Worm (Caenorhabditis elegans) whole organism, young adult: Measurements from ENCODE around the gene rml-3.

Experiments
- B0035.1 ChIP-seq: sonication (generic microtip); optimal IDR thresholded peaks from 2 replicates; lab custom pipeline; 2016; ENCODE audit warnings: missing genetic modification characterization, mild to moderate bottlenecking, missing compliant biosample characterization, missing genotype, missing genetic modification reagents
- C06A6.2 ChIP-seq: fragments of 200-800 bp; sonication (Bioruptor generic); conservative IDR thresholded peaks from 2 replicates; pipeline ENCODE4 v1.3.6; 2022; ENCODE audit warnings: missing genetic modification characterization, missing compliant biosample characterization
- F10E7.11 ChIP-seq: sonication (generic microtip); optimal IDR thresholded peaks from 2 replicates; lab custom pipeline; 2017; ENCODE audit warnings: mild to moderate bottlenecking, missing genetic modification characterization, moderate library complexity, missing compliant biosample characterization
- F22D6.2 ChIP-seq: sonication (generic microtip); optimal IDR thresholded peaks from 2 replicates; lab custom pipeline; 2016; ENCODE audit warnings: mild to moderate bottlenecking, missing genetic modification characterization, missing compliant biosample characterization
- F23B12.7 ChIP-seq: sonication (generic microtip); optimal IDR thresholded peaks from 2 replicates; lab custom pipeline; 2017; ENCODE audit warnings: missing genetic modification characterization, mild to moderate bottlenecking, missing compliant biosample characterization, antibody characterized with exemption, moderate library complexity; ENCODE audit not compliant: insufficient read depth
- F39B2.1 ChIP-seq: fragments of 200-800 bp; sonication (Bioruptor generic); IDR thresholded peaks from 2 replicates; pipeline ENCODE4 v1.3.6; 2022; ENCODE audit warnings: missing genetic modification reagents, missing genetic modification characterization, missing compliant biosample characterization
- F49E8.2 ChIP-seq: sonication (generic microtip); optimal IDR thresholded peaks from 3 replicates; lab custom pipeline; 2017; ENCODE audit warnings: missing genetic modification characterization, mild to moderate bottlenecking, missing compliant biosample characterization, antibody characterized with exemption, moderate library complexity; ENCODE audit not compliant: insufficient read depth
- F55B11.4 ChIP-seq: sonication (generic microtip); optimal IDR thresholded peaks from 2 replicates; lab custom pipeline; 2016; ENCODE audit warnings: missing compliant biosample characterization, missing genetic modification characterization, borderline replicate concordance; ENCODE audit not compliant: insufficient read depth
- F57A8.1 ChIP-seq: fragments of 200-800 bp; sonication (Bioruptor generic); optimal IDR thresholded peaks from 2 replicates; lab custom pipeline; 2018; ENCODE audit warnings: mild to moderate bottlenecking, missing genetic modification characterization, moderate library complexity, missing compliant biosample characterization
- Y53G8AR.9 ChIP-seq: fragments of 200-800 bp; sonication (Bioruptor generic); conservative IDR thresholded peaks from 2 replicates; pipeline ENCODE4 v1.3.6; 2022; ENCODE audit warnings: missing genetic modification reagents, missing genetic modification characterization, missing compliant biosample characterization
- Y56A3A.18 ChIP-seq: fragments of 200-800 bp; sonication (Bioruptor generic); IDR thresholded peaks from 2 replicates; pipeline ENCODE4 v1.3.6; 2022; ENCODE audit warnings: missing genetic modification reagents, missing genetic modification characterization, missing compliant biosample characterization
- Y95B8A.8 ChIP-seq: fragments of 200-800 bp; sonication (Bioruptor generic); IDR thresholded peaks from 2 replicates; pipeline ENCODE4 v1.3.6; 2022; ENCODE audit warnings: missing genetic modification reagents, missing genetic modification characterization, missing compliant biosample characterization
- athp-1 ChIP-seq: sonication (generic microtip); optimal IDR thresholded peaks from 2 replicates; lab custom pipeline; 2017; ENCODE audit warnings: mild to moderate bottlenecking, missing genetic modification characterization, missing compliant biosample characterization
- attf-3 ChIP-seq: fragments of 200-800 bp; sonication (Bioruptor generic); conservative IDR thresholded peaks from 2 replicates; pipeline ENCODE4 v1.3.6; 2022; ENCODE audit warnings: missing genetic modification reagents, missing genetic modification characterization, missing compliant biosample characterization
- attf-5 ChIP-seq: fragments of 200-800 bp; sonication (Bioruptor generic); optimal IDR thresholded peaks from 2 replicates; lab custom pipeline; 2018; ENCODE audit warnings: mild to moderate bottlenecking, missing genetic modification characterization, missing compliant biosample characterization
- bed-1 ChIP-seq: fragments of 200-800 bp; sonication (Bioruptor generic); IDR thresholded peaks from 2 replicates; pipeline ENCODE4 v1.3.6; 2022; ENCODE audit warnings: missing genetic modification reagents, missing genetic modification characterization, missing compliant biosample characterization
- bed-2 ChIP-seq: fragments of 200-800 bp; sonication (Bioruptor generic); IDR thresholded peaks from 2 replicates; pipeline ENCODE4 v1.3.6; 2022; ENCODE audit warnings: missing genetic modification reagents, missing genetic modification characterization, missing compliant biosample characterization
- cebp-1 ChIP-seq, 2 experiments: fragments of 200-800 bp in 1 of 2; sonication (Bioruptor generic) in 1 of 2; sonication (generic microtip) in 1 of 2; IDR thresholded peaks in 1 of 2; optimal IDR thresholded peaks in 1 of 2; 2 replicates each; pipeline versions ENCODE4 v1.3.6 to Lab custom; 2017 to 2022; ENCODE audit warnings: missing compliant biosample characterization in 2 of 2, missing genetic modification characterization in 2 of 2, mild to moderate bottlenecking in 1 of 2, missing genetic modification reagents in 1 of 2, moderate library complexity in 1 of 2
- ceh-100 ChIP-seq: fragments of 200-800 bp; sonication (Bioruptor generic); IDR thresholded peaks from 2 replicates; pipeline ENCODE4 v1.3.6; 2022; ENCODE audit warnings: missing genetic modification reagents, missing genetic modification characterization, missing compliant biosample characterization
- ceh-27 ChIP-seq: fragments of 200-800 bp; sonication (Bioruptor generic); optimal IDR thresholded peaks from 2 replicates; lab custom pipeline; 2018; ENCODE audit warnings: mild to moderate bottlenecking, missing genetic modification characterization, moderate library complexity, missing compliant biosample characterization
- ceh-79 ChIP-seq: sonication (generic microtip); optimal IDR thresholded peaks from 2 replicates; lab custom pipeline; 2017; ENCODE audit warnings: mild to moderate bottlenecking, missing genetic modification characterization, missing compliant biosample characterization
- chd-7 ChIP-seq: sonication (generic microtip); optimal IDR thresholded peaks from 2 replicates; lab custom pipeline; 2016; ENCODE audit warnings: mild to moderate bottlenecking, missing genetic modification characterization, moderate library complexity, missing compliant biosample characterization
- egrh-3 ChIP-seq: fragments of 200-800 bp; sonication (Bioruptor generic); IDR thresholded peaks from 2 replicates; pipeline ENCODE4 v1.3.6; 2022; ENCODE audit warnings: missing genetic modification reagents, missing genetic modification characterization, missing compliant biosample characterization
- ekl-4 ChIP-seq: fragments of 200-800 bp; sonication (Bioruptor generic); IDR thresholded peaks from 2 replicates; pipeline ENCODE4 v1.3.6; 2022; ENCODE audit warnings: missing genetic modification reagents, missing genetic modification characterization, missing compliant biosample characterization
- fkh-3 ChIP-seq: sonication (generic microtip); optimal IDR thresholded peaks from 2 replicates; lab custom pipeline; 2016; ENCODE audit warnings: mild to moderate bottlenecking, missing genetic modification characterization, missing compliant biosample characterization
- gei-17 ChIP-seq: fragments of 200-800 bp; sonication (Bioruptor generic); optimal IDR thresholded peaks from 2 replicates; lab custom pipeline; 2018; ENCODE audit warnings: mild to moderate bottlenecking, missing genetic modification characterization, missing compliant biosample characterization
- him-1 ChIP-seq: sonication (generic microtip); optimal IDR thresholded peaks from 2 replicates; lab custom pipeline; 2016; ENCODE audit warnings: missing genotype, missing genetic modification reagents, missing genetic modification characterization, missing compliant biosample characterization
- hlh-12 ChIP-seq: sonication (generic microtip); optimal IDR thresholded peaks from 2 replicates; lab custom pipeline; 2016; ENCODE audit warnings: missing genetic modification characterization, missing compliant biosample characterization
- hsf-1 ChIP-seq: fragments of 200-800 bp; sonication (Bioruptor generic); IDR thresholded peaks from 2 replicates; pipeline ENCODE4 v1.3.6; 2022; ENCODE audit warnings: missing genetic modification reagents, missing genetic modification characterization, missing compliant biosample characterization
- lsy-27 ChIP-seq: sonication (generic microtip); optimal IDR thresholded peaks from 2 replicates; lab custom pipeline; 2017; ENCODE audit warnings: missing genetic modification characterization, mild to moderate bottlenecking, missing compliant biosample characterization, antibody characterized with exemption, missing genotype, borderline replicate concordance; ENCODE audit not compliant: insufficient read depth
- nhr-120 ChIP-seq: fragments of 200-800 bp; sonication (Bioruptor generic); IDR thresholded peaks from 2 replicates; pipeline ENCODE4 v1.3.6; 2022; ENCODE audit warnings: missing genetic modification characterization, missing compliant biosample characterization
- nhr-27 ChIP-seq: fragments of 200-800 bp; sonication (Bioruptor generic); optimal IDR thresholded peaks from 2 replicates; lab custom pipeline; 2018; ENCODE audit warnings: mild to moderate bottlenecking, missing genetic modification characterization, moderate library complexity, missing compliant biosample characterization
- nhr-90 ChIP-seq: sonication (generic microtip); optimal IDR thresholded peaks from 2 replicates; lab custom pipeline; 2016; ENCODE audit warnings: missing genotype, mild to moderate bottlenecking, missing genetic modification characterization, missing compliant biosample characterization
- rec-8 ChIP-seq, 2 experiments: sonication (generic microtip); optimal IDR thresholded peaks; 2 replicates each; lab custom pipeline; 2016; ENCODE audit warnings: mild to moderate bottlenecking in 2 of 2, missing genetic modification characterization in 2 of 2, missing genetic modification reagents in 2 of 2, missing genotype in 2 of 2, missing biosample characterization in 1 of 2, missing compliant biosample characterization in 1 of 2, moderate library complexity in 1 of 2
- sdz-38 ChIP-seq: sonication (generic microtip); optimal IDR thresholded peaks from 2 replicates; lab custom pipeline; 2016; ENCODE audit warnings: missing genotype, missing genetic modification characterization, missing compliant biosample characterization
- sea-2 ChIP-seq: fragments of 200-800 bp; sonication (Bioruptor generic); IDR thresholded peaks from 2 replicates; pipeline ENCODE4 v1.3.6; 2022; ENCODE audit warnings: missing genetic modification characterization, missing compliant biosample characterization
- snpc-1.3 ChIP-seq: sonication (generic microtip); optimal IDR thresholded peaks from 2 replicates; lab custom pipeline; 2017; ENCODE audit warnings: missing genetic modification characterization, mild to moderate bottlenecking, missing compliant biosample characterization, antibody characterized with exemption, moderate library complexity, missing genotype, missing genetic modification reagents; ENCODE audit not compliant: insufficient read depth
- sptf-2 ChIP-seq: fragments of 200-800 bp; sonication (Bioruptor generic); optimal IDR thresholded peaks from 2 replicates; lab custom pipeline; 2018; ENCODE audit warnings: mild to moderate bottlenecking, missing genetic modification characterization, missing compliant biosample characterization
- tlf-1 ChIP-seq: fragments of 200-800 bp; sonication (Bioruptor generic); optimal IDR thresholded peaks from 2 replicates; lab custom pipeline; 2018; ENCODE audit warnings: mild to moderate bottlenecking, missing genetic modification characterization, missing compliant biosample characterization
- ztf-28 ChIP-seq: fragments of 200-800 bp; sonication (Bioruptor generic); IDR thresholded peaks from 2 replicates; pipeline ENCODE4 v1.3.6; 2022; ENCODE audit warnings: missing genetic modification reagents, missing genetic modification characterization, missing compliant biosample characterization

rml-3 gene

DNA sequence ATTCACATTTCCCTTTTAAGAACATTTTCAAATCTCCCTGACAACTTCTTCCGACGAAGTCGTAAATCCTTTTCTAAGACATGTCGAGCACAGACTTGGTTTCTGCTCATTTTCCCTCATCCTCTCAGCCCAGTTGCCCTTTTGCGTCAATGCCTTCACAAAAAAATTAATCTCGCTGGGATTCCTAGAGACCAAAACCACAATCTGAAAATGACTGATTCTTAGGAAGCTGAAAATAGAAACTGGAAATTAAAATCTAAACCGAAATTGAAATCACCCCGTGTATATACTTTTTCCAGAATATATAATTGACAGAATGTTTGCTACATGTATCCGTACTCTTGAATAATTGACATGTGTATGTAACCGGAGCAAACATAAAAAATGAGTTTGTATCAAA is 8.1 kb upstream of the rml-3 start:
- TF ChIP-seq hlh-12: no peak
- TF ChIP-seq nhr-90 (tag; lab: Kevin White, UChicago): no peak
- no peak for TF ChIP-seq F10E7.11 (tag; lab: Kevin White, UChicago)
- no peak for TF ChIP-seq attf-3
- TF ChIP-seq sdz-38 (tag; lab: Kevin White, UChicago): no peak
- TF ChIP-seq fkh-3 (tag; lab: Kevin White, UChicago): no peak
- no peak for TF ChIP-seq F57A8.1
- TF ChIP-seq Y56A3A.18 (GFP tag; lab: Robert Waterston, UW): no peak
- no peak for TF ChIP-seq egrh-3 (GFP tag; lab: Robert Waterston, UW)
- TF ChIP-seq sea-2 (GFP tag; lab: Robert Waterston, UW): no peak
- TF ChIP-seq rec-8 (tag; optimal IDR thresholded peaks at IDR 0.05; lab: Kevin White, UChicago): no peak
- TF ChIP-seq attf-5 (GFP tag; lab: Kevin White, UChicago): no peak
- TF ChIP-seq tlf-1 (GFP tag; lab: Kevin White, UChicago): no peak
- no peak for TF ChIP-seq ceh-79 (tag; lab: Kevin White, UChicago)
- TF ChIP-seq ekl-4: no peak
- no peak for TF ChIP-seq cebp-1 (GFP tag; IDR thresholded peaks at IDR 0.05; lab: Robert Waterston, UW)
- no peak for TF ChIP-seq cebp-1 (tag; optimal IDR thresholded peaks at IDR 0.05; lab: Kevin White, UChicago)
- no peak for TF ChIP-seq F55B11.4 (tag; lab: Kevin White, UChicago)
- TF ChIP-seq ztf-28 (GFP tag; lab: Robert Waterston, UW): no peak
- TF ChIP-seq C06A6.2 (GFP tag; lab: Robert Waterston, UW): no peak
- TF ChIP-seq gei-17 (GFP tag; lab: Kevin White, UChicago): no peak
- TF ChIP-seq, all 124 proteins: peak for 0

DNA sequence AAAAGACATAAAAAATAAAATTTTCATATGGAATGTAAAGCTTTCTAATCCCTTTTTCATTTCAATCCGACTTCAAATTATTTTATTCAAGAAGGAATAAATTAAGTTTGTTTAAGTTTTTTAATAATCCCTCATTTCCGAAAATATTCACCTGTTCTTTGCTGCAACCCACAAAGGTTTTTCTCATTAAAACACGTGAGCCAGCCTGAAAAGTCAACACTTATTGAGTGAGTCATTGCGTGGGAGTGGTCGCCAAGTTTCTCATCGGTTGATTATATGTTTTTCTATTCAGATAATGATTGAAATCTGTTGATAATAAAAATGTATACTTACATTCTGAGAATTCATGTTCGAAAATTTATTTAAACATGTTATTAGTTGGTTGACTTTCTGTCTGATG is 6.6 kb upstream of the rml-3 start:
- TF ChIP-seq ceh-100 (no peak), him-1 (no peak), nhr-120 (GFP tag; lab: Robert Waterston, UW) (no peak), athp-1 (tag; lab: Kevin White, UChicago) (no peak), lsy-27 (no peak), F22D6.2 (tag; lab: Kevin White, UChicago) (no peak), Y53G8AR.9 (GFP tag; lab: Robert Waterston, UW) (no peak), ceh-27 (GFP tag; lab: Kevin White, UChicago) (no peak), F23B12.7 (tag; lab: Kevin White, UChicago) (no peak), B0035.1 (tag; lab: Kevin White, UChicago) (no peak), snpc-1.3 (tag; lab: Kevin White, UChicago) (no peak), chd-7 (tag; lab: Kevin White, UChicago) (no peak), nhr-27 (tag; lab: Kevin White, UChicago) (no peak), sptf-2 (no peak), bed-1 (GFP tag; lab: Robert Waterston, UW) (no peak)

DNA sequence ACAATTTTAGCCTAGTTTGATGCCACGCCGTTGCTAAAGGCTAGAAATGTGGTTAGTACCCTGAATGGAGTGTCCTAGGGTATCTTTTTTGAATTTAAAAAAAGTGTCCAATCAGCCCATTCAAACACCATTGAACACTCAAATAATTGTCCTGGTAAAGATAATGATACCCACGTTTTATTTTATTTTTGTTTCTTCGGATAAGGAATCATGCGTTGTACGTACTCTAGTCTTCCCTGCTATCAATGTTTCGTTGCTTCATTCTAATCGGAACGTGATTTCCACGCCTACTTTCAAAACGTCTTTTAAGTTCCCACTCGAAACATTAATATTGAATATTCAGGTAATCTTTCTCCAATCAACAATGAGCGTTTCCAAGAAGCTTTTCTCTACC is 1.8 kb upstream of the rml-3 start, which contains the start of gene got-2.2:
Gene got-2.2 (plus strand): TSS at position 344 of the 394 bp plus-strand sequence.
- no peak for TF ChIP-seq bed-2 (GFP tag; lab: Robert Waterston, UW)
- TF ChIP-seq F49E8.2 (tag; lab: Kevin White, UChicago): no peak
- TF ChIP-seq F39B2.1: no peak
- no peak for TF ChIP-seq hsf-1 (GFP tag; lab: Robert Waterston, UW)
- TF ChIP-seq Y95B8A.8: no peak
- TF ChIP-seq, all 124 proteins: peak for 0
